Worm (Caenorhabditis elegans): ENCODE measurements around the gene clec-5.

Gene clec-5

DNA sequence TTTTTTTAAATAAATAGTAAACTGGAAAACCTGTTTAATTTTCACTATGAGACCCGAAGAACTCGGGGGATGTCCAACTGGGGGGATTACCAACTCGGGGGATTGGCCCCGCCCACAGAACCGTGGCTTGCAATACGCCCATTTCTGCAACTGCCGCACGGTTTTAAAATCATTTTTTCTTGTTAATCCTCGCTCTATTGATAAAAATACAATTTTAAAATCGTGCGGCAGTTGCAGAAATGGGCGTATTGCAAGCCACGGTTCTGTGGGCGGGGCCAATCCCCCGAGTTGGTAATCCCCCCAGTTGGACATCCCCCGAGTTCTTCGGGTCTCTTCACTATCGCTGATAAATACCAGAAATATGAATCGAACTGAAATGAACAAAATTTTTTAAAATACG lies 38.6 kb upstream of the clec-5 start, which contains the start of gene mmab-1 (continued):
- peak; percentile 89 for TF ChIP-seq mcd-1 (GFP tag; IDR thresholded peaks at IDR 0.05)

DNA sequence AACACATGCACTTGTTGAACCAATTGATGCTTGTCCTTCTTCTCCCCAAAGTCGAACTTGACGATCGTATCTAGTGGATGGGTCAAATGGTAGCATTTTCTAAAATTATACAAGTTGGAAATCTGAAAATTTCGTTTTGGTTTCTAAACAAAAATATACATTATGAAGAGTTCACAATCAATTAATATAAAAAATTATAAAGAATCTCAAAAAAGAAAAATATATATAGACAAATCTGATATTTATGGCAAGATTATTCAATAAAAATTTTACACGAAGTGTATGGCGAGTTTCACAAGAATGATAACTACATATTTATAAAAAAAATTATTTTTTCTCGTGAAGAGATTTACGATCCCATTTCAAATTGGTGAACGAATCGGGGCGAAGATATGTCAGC lies 36.8 kb upstream of the clec-5 start, which contains the start of gene ula-1:
ula-1 (minus strand) TSS at position 101 of the 400 bp plus-strand sequence.
- TF ChIP-seq mxl-1 (tag; optimal IDR thresholded peaks at IDR 0.05) (no peak), tbx-9 (tag; optimal IDR thresholded peaks at IDR 0.05; ENCODE audit: borderline replicate concordance) (no peak), aptf-3 (GFP tag; IDR thresholded peaks at IDR 0.05) (no peak), rcor-1 (GFP tag; IDR thresholded peaks at IDR 0.05) (no peak)

DNA sequence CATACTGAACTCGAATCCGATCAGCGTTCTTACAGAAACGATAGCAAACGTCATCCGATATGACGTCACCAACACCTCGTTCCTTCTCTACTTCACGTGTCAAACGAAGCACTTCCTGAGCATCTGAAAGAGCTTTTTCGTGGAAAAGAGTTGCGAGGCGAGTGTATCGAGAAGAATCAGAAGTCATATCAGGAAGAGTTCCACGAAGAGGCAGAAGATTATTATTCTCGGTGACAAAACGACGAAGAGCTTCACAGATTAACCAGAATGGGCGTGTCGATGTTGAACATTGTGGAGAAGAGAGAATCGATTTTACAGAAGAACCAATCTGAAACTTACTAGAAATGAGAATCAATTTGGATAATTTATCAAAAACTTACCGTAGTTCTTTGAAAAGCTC lies 35.5 kb upstream of the clec-5 start:
- TF ChIP-seq hlh-12 (tag; optimal IDR thresholded peaks at IDR 0.05) (no peak), T26A5.8 (tag; optimal IDR thresholded peaks at IDR 0.05) (no peak), ztf-28 (GFP tag; IDR thresholded peaks at IDR 0.05) (no peak), snpc-3.4 (tag; optimal IDR thresholded peaks at IDR 0.05) (no peak), Y56A3A.18 (GFP tag; IDR thresholded peaks at IDR 0.05) (no peak)

DNA sequence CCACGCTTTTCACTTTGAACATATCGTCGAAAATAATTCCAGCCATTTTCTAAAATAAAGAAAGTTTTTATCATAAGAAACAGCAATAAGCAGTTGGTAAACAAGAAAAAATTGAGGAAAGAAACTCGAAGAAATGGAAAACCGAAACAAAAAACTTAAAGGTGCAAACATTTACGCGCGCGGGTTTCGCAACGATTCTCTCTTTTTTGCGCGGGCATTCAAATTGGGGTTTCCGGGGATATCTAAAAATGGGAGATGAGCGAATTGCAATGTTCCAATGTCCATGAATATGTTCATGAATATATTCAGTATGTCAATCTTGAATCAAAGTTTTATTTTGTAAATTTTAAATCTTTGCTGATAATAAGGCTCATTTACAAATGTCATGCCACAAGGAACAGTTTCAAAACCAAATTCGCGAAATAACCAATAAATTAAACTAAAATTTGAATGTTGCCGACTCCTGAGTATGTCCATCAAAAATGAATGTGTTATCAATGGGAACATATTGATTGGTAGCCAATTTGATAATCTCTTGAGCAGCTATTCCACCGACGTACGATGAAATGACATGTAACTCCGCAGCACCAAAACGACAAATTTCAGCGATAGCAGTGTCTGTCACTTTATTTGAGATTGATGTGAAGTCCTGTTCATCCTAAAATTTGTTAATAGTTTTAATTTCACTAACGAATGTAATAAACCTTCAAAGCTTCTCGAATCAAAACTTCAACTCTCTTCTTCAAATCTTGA lies 34.7 kb upstream of the clec-5 start, which contains the start of gene rpb-8:
rpb-8 (minus strand) TSS at position 49 of the 753 bp plus-strand sequence.
- peak; percentile 70 for TF ChIP-seq efl-1 (GFP tag; optimal IDR thresholded peaks at IDR 0.05)
- peak; percentile 83 for TF ChIP-seq F33H1.4 (GFP tag; IDR thresholded peaks at IDR 0.05)
- TF ChIP-seq mcd-1 (GFP tag; IDR thresholded peaks at IDR 0.05), result 0 out of 2 replicates have a peak, but pooled peaks have one; percentile 30
- peak in 1 of 3 experiments; percentile 72 for TF ChIP-seq lin-35 (GFP tag; optimal IDR thresholded peaks at IDR 0.05)
- TF ChIP-seq nhr-80 (tag; optimal IDR thresholded peaks at IDR 0.05), result peak; percentile 76
- TF ChIP-seq attf-5 (GFP tag; optimal IDR thresholded peaks at IDR 0.05), result peak; percentile 50
- TF ChIP-seq D2030.7 (GFP tag; IDR thresholded peaks at IDR 0.05), result 0 out of 2 replicates have a peak, but pooled peaks have one; percentile 17
- no peak for TF ChIP-seq lsy-27 (tag; optimal IDR thresholded peaks at IDR 0.05; ENCODE audit: borderline replicate concordance, insufficient read depth)
- no peak for TF ChIP-seq hrde-1 (tag; optimal IDR thresholded peaks at IDR 0.05; ENCODE audit: borderline replicate concordance)
- TF ChIP-seq ztf-28 (GFP tag; IDR thresholded peaks at IDR 0.05), result peak; percentile 71; the same call in 1 of the 2 replicates
- TF ChIP-seq F23B12.7 (tag; optimal IDR thresholded peaks at IDR 0.05; ENCODE audit: insufficient read depth), result peak; percentile 52
- peak; percentile 13 for TF ChIP-seq lsl-1 (GFP tag; optimal IDR thresholded peaks at IDR 0.05)
- no peak for TF ChIP-seq egrh-3 (GFP tag; IDR thresholded peaks at IDR 0.05)
- 0 out of 2 replicates have a peak, but pooled peaks have one; percentile 14 for TF ChIP-seq ceh-91 (GFP tag; IDR thresholded peaks at IDR 0.05)
- no peak for TF ChIP-seq bed-1 (GFP tag; IDR thresholded peaks at IDR 0.05)
- peak; percentile 8; the same call in 1 of the 2 replicates for TF ChIP-seq hmg-1.2 (GFP tag; IDR thresholded peaks at IDR 0.05)
- no peak for TF ChIP-seq cebp-1 (GFP tag; IDR thresholded peaks at IDR 0.05)
- peak; percentile 80 for TF ChIP-seq cebp-1 (tag; optimal IDR thresholded peaks at IDR 0.05)
- peak; percentile 85 to 96 for TF ChIP-seq let-607 (tag; optimal IDR thresholded peaks at IDR 0.05)
- peak; percentile 78 for TF ChIP-seq dpl-1 (GFP tag; optimal IDR thresholded peaks at IDR 0.05)
- no peak for TF ChIP-seq F52B5.7 (tag; optimal IDR thresholded peaks at IDR 0.05)
- no peak for TF ChIP-seq xnd-1 (tag; optimal IDR thresholded peaks at IDR 0.05)
- peak; percentile 65; the same call in 1 of the 2 replicates for TF ChIP-seq madf-6 (GFP tag; IDR thresholded peaks at IDR 0.05)
- peak; percentile 87 for TF ChIP-seq lin-54 (GFP tag; optimal IDR thresholded peaks at IDR 0.05)
- TF ChIP-seq hlh-12 (tag; optimal IDR thresholded peaks at IDR 0.05), result no peak
- peak; percentile 29 for TF ChIP-seq snpc-3.4 (tag; optimal IDR thresholded peaks at IDR 0.05)
